Fruit fly (Drosophila melanogaster) whole organism, embryonic: ENCODE measurements around the gene MED25.

Experiments
- BEAF-32 ChIP-seq: fragments of 200-800 bp; sonication (Bioruptor generic); optimal IDR thresholded peaks from 3 replicates; lab custom pipeline; 2017; ENCODE audit warnings: missing biosample characterization, missing genetic modification characterization, mild to moderate bottlenecking, moderate library complexity, missing genetic modification reagents
- CG11560 ChIP-seq: fragments of 200-800 bp; sonication (Bioruptor generic); IDR thresholded peaks from 3 replicates; pipeline ENCODE4 v1.3.6; 2022; ENCODE audit warnings: missing biosample characterization, missing genetic modification characterization
- CG14050 ChIP-seq: fragments of 200-800 bp; sonication (Bioruptor generic); IDR thresholded peaks from 3 replicates; pipeline ENCODE4 v1.3.6; 2022; ENCODE audit warnings: missing biosample characterization, missing genetic modification characterization
- CG1529 ChIP-seq: fragments of 200-800 bp; sonication (Bioruptor generic); optimal IDR thresholded peaks from 3 replicates; lab custom pipeline; 2018; ENCODE audit warnings: missing biosample characterization, missing genetic modification characterization
- CG17361 ChIP-seq: fragments of 200-800 bp; sonication (Bioruptor generic); IDR thresholded peaks from 3 replicates; pipeline ENCODE4 v1.3.6; 2022; ENCODE audit warnings: missing biosample characterization, missing genetic modification characterization
- CG17385 ChIP-seq: fragments of 200-800 bp; sonication (Bioruptor generic); optimal IDR thresholded peaks from 3 replicates; lab custom pipeline; 2018; ENCODE audit warnings: missing biosample characterization, mild to moderate bottlenecking, missing genetic modification characterization
- CG30020 ChIP-seq: fragments of 200-800 bp; optimal IDR thresholded peaks from 2 replicates; lab custom pipeline; 2019; ENCODE audit warnings: missing biosample characterization, mild to moderate bottlenecking, missing genetic modification characterization, moderate library complexity
- CG3065 ChIP-seq: fragments of 200-800 bp; sonication (Bioruptor generic); optimal IDR thresholded peaks from 2 replicates; lab custom pipeline; 2016; ENCODE audit warnings: missing biosample characterization, missing genetic modification characterization
- CG34224 ChIP-seq: fragments of 200-800 bp; sonication (Bioruptor generic); IDR thresholded peaks from 3 replicates; pipeline ENCODE4 v1.3.6; 2022; ENCODE audit warnings: missing biosample characterization, missing genetic modification characterization; ENCODE audit not compliant: partially characterized antibody
- CG42726 ChIP-seq: fragments of 200-800 bp; sonication (Bioruptor generic); IDR thresholded peaks from 2 replicates; pipeline ENCODE4 v1.3.6; 2022; ENCODE audit warnings: missing biosample characterization, missing genetic modification characterization; ENCODE audit not compliant: partially characterized antibody
- CG4424 ChIP-seq: fragments of 200-800 bp; sonication (Bioruptor generic); optimal IDR thresholded peaks from 3 replicates; lab custom pipeline; 2016; ENCODE audit warnings: missing biosample characterization, missing genetic modification characterization
- CG5180 ChIP-seq: fragments of 200-800 bp; sonication (Bioruptor generic); optimal IDR thresholded peaks from 3 replicates; lab custom pipeline; 2017; ENCODE audit warnings: missing biosample characterization, missing genetic modification characterization, mild to moderate bottlenecking, moderate library complexity, missing genetic modification reagents
- CG6272 ChIP-seq: fragments of 200-800 bp; sonication (Bioruptor generic); IDR thresholded peaks from 2 replicates; pipeline ENCODE4 v1.3.6; 2022; ENCODE audit warnings: missing biosample characterization, missing genetic modification characterization
- CG6854 ChIP-seq: fragments of 200-800 bp; sonication (Bioruptor generic); optimal IDR thresholded peaks from 3 replicates; lab custom pipeline; 2017; ENCODE audit warnings: missing biosample characterization, mild to moderate bottlenecking, missing genetic modification characterization
- CG8765 ChIP-seq: fragments of 200-800 bp; sonication (Bioruptor generic); IDR thresholded peaks from 2 replicates; pipeline ENCODE4 v1.3.6; 2022; ENCODE audit warnings: missing biosample characterization, missing genetic modification characterization
- Camta ChIP-seq: fragments of 200-800 bp; sonication (Bioruptor generic); optimal IDR thresholded peaks from 2 replicates; lab custom pipeline; 2016; ENCODE audit warnings: missing biosample characterization, missing genetic modification characterization
- Chrac-16 ChIP-seq: fragments of 200-800 bp; sonication (Bioruptor generic); optimal IDR thresholded peaks from 3 replicates; lab custom pipeline; 2016; ENCODE audit warnings: missing biosample characterization, missing genetic modification characterization
- MESR4 ChIP-seq: fragments of 200-800 bp; sonication (Bioruptor generic); optimal IDR thresholded peaks from 2 replicates; lab custom pipeline; 2018; ENCODE audit warnings: missing biosample characterization, mild to moderate bottlenecking, missing genetic modification characterization, moderate library complexity
- NFAT ChIP-seq: fragments of 200-800 bp; sonication (Bioruptor generic); IDR thresholded peaks from 2 replicates; pipeline ENCODE4 v1.3.6; 2022; ENCODE audit warnings: missing biosample characterization, missing genetic modification characterization
- Nf-YC ChIP-seq: fragments of 200-800 bp; optimal IDR thresholded peaks from 3 replicates; lab custom pipeline; 2019; ENCODE audit warnings: missing biosample characterization, mild to moderate bottlenecking, missing genetic modification characterization, moderate library complexity
- Pdp1 ChIP-seq, 2 experiments: fragments of 200-800 bp; sonication (Bioruptor generic); optimal IDR thresholded peaks; 3 replicates each; lab custom pipeline; 2016; ENCODE audit warnings: missing biosample characterization in 2 of 2, missing genetic modification characterization in 2 of 2, mild to moderate bottlenecking in 1 of 2, moderate library complexity in 1 of 2
- Rx ChIP-seq: fragments of 200-800 bp; sonication (Bioruptor generic); IDR thresholded peaks from 2 replicates; pipeline ENCODE4 v1.3.6; 2022; ENCODE audit warnings: missing biosample characterization, missing genetic modification characterization
- Sin3A ChIP-seq: fragments of >200 bp; optimal IDR thresholded peaks from 2 replicates; lab custom pipeline; 2018
- Sox100B ChIP-seq: fragments of 200-800 bp; sonication (Bioruptor generic); optimal IDR thresholded peaks from 3 replicates; lab custom pipeline; 2018; ENCODE audit warnings: missing biosample characterization, mild to moderate bottlenecking, missing genetic modification characterization
- Usf ChIP-seq: fragments of 200-800 bp; sonication (Bioruptor generic); optimal IDR thresholded peaks from 2 replicates; lab custom pipeline; 2017; ENCODE audit warnings: missing genotype, missing biosample characterization, missing genetic modification characterization
- Vsx1 ChIP-seq: fragments of 200-800 bp; sonication (Bioruptor generic); optimal IDR thresholded peaks from 2 replicates; lab custom pipeline; 2017; ENCODE audit warnings: missing biosample characterization, mild to moderate bottlenecking, missing genetic modification characterization, missing genetic modification reagents
- cas ChIP-seq: fragments of 200-800 bp; sonication (Bioruptor generic); IDR thresholded peaks from 2 replicates; pipeline ENCODE4 v1.3.6; 2022; ENCODE audit warnings: missing biosample characterization, missing genetic modification characterization
- caup ChIP-seq: fragments of 200-800 bp; sonication (Bioruptor generic); optimal IDR thresholded peaks from 3 replicates; lab custom pipeline; 2017; ENCODE audit warnings: missing biosample characterization, mild to moderate bottlenecking, missing genetic modification characterization, moderate library complexity; ENCODE audit not compliant: severe bottlenecking
- croc ChIP-seq: fragments of 200-800 bp; sonication (Bioruptor generic); conservative IDR thresholded peaks from 3 replicates; pipeline ENCODE4 v1.3.6; 2022; ENCODE audit warnings: missing biosample characterization, missing genetic modification characterization
- crol ChIP-seq: fragments of 200-800 bp; sonication (Bioruptor generic); IDR thresholded peaks from 2 replicates; pipeline ENCODE4 v1.3.6; 2022; ENCODE audit warnings: missing biosample characterization, missing genetic modification characterization
- danr ChIP-seq: fragments of 200-800 bp; sonication (Bioruptor generic); IDR thresholded peaks from 2 replicates; pipeline ENCODE4 v1.3.6; 2022; ENCODE audit warnings: missing biosample characterization, missing genetic modification characterization
- gcm2 ChIP-seq: fragments of 200-800 bp; sonication (Bioruptor generic); optimal IDR thresholded peaks from 2 replicates; lab custom pipeline; 2016; ENCODE audit warnings: missing biosample characterization, missing genetic modification characterization
- grn ChIP-seq: fragments of 200-800 bp; sonication (Bioruptor generic); optimal IDR thresholded peaks from 3 replicates; lab custom pipeline; 2017; ENCODE audit warnings: missing biosample characterization, missing genetic modification characterization
- gsb ChIP-seq: fragments of 200-800 bp; sonication (Bioruptor generic); IDR thresholded peaks from 2 replicates; pipeline ENCODE4 v1.3.6; 2022; ENCODE audit warnings: missing biosample characterization, missing genetic modification characterization
- gt ChIP-seq: fragments of 200-800 bp; sonication (Bioruptor generic); IDR thresholded peaks from 2 replicates; pipeline ENCODE4 v1.3.6; 2022; ENCODE audit warnings: missing biosample characterization, missing genetic modification characterization
- ham ChIP-seq: fragments of 200-800 bp; sonication (Bioruptor generic); IDR thresholded peaks from 2 replicates; pipeline ENCODE4 v1.3.6; 2022; ENCODE audit warnings: missing biosample characterization, missing genetic modification characterization
- ind ChIP-seq: fragments of 200-800 bp; sonication (Bioruptor generic); optimal IDR thresholded peaks from 3 replicates; lab custom pipeline; 2016; ENCODE audit warnings: missing biosample characterization, missing genetic modification characterization
- mam ChIP-seq: fragments of 200-800 bp; sonication (Bioruptor generic); optimal IDR thresholded peaks from 3 replicates; lab custom pipeline; 2016; ENCODE audit warnings: missing biosample characterization, missing genetic modification characterization
- otp ChIP-seq: fragments of 200-800 bp; sonication (Bioruptor generic); IDR thresholded peaks from 3 replicates; pipeline ENCODE4, ENCODE4 v1.3.6; 2022; ENCODE audit warnings: missing biosample characterization, missing genetic modification characterization
- pho ChIP-seq: fragments of 200-800 bp; sonication (Bioruptor generic); optimal IDR thresholded peaks from 2 replicates; lab custom pipeline; 2016; ENCODE audit warnings: missing biosample characterization, missing genetic modification characterization
- ranshi ChIP-seq: fragments of 200-800 bp; sonication (Bioruptor generic); IDR thresholded peaks from 2 replicates; pipeline ENCODE4 v1.3.6; 2022; ENCODE audit warnings: missing biosample characterization, missing genetic modification characterization
- ro ChIP-seq: fragments of 200-800 bp; sonication (Bioruptor generic); IDR thresholded peaks from 2 replicates; pipeline ENCODE4 v1.3.6; 2022; ENCODE audit warnings: missing biosample characterization, missing genetic modification characterization
- sna ChIP-seq: fragments of 200-800 bp; sonication (Bioruptor generic); IDR thresholded peaks from 2 replicates; pipeline ENCODE4 v1.3.6; 2022; ENCODE audit warnings: missing biosample characterization, missing genetic modification characterization; ENCODE audit not compliant: partially characterized antibody
- stc ChIP-seq: fragments of 200-800 bp; sonication (Bioruptor generic); IDR thresholded peaks from 2 replicates; pipeline ENCODE4 v1.3.6; 2022; ENCODE audit warnings: missing biosample characterization, missing genetic modification characterization
- stwl ChIP-seq: fragments of 200-800 bp; sonication (Bioruptor generic); optimal IDR thresholded peaks from 3 replicates; lab custom pipeline; 2018; ENCODE audit warnings: missing biosample characterization, mild to moderate bottlenecking, missing genetic modification characterization, moderate library complexity
- trem ChIP-seq: fragments of 200-800 bp; optimal IDR thresholded peaks from 3 replicates; lab custom pipeline; 2019; ENCODE audit warnings: missing biosample characterization, mild to moderate bottlenecking, missing genetic modification characterization, moderate library complexity
- trh ChIP-seq: fragments of 200-800 bp; sonication (Bioruptor generic); optimal IDR thresholded peaks from 2 replicates; lab custom pipeline; 2016; ENCODE audit warnings: missing biosample characterization, missing genetic modification characterization
- vvl ChIP-seq: fragments of 200-800 bp; sonication (Bioruptor generic); IDR thresholded peaks from 2 replicates; pipeline ENCODE4 v1.3.6; 2022; ENCODE audit warnings: missing biosample characterization, missing genetic modification characterization
- wdn ChIP-seq: fragments of 200-800 bp; sonication (Bioruptor generic); IDR thresholded peaks from 2 replicates; pipeline ENCODE4 v1.3.6; 2022; ENCODE audit warnings: missing biosample characterization, missing genetic modification characterization
- yki ChIP-seq: fragments of >200 bp; optimal IDR thresholded peaks from 3 replicates; lab custom pipeline; 2018
- zfh1 ChIP-seq: fragments of 200-800 bp; sonication (Bioruptor generic); IDR thresholded peaks from 3 replicates; pipeline ENCODE4 v1.3.6; 2022; ENCODE audit warnings: missing biosample characterization, missing genetic modification characterization

MED25 gene

dm6 chr3R:20031043-20031763 is 22.5 kb downstream of the MED25 start, which contains the start of gene trem (continued):
- TF ChIP-seq zfh1 (GFP tag; lab: Robert Waterston, UW): peak; percentile 29; the same call in 1 of the 3 replicates
- TF ChIP-seq sna: no peak
- peak; percentile 38 for TF ChIP-seq CG1529 (GFP tag; lab: Kevin White, UChicago)
- peak; percentile 58 for TF ChIP-seq caup (GFP tag; lab: Kevin White, UChicago)
- TF ChIP-seq CG6854 (GFP tag; lab: Kevin White, UChicago): no peak
- TF ChIP-seq Pdp1 (GFP tag; optimal IDR thresholded peaks at IDR 0.05; lab: Kevin White, UChicago): peak in 1 of 2 experiments; percentile 57
- TF ChIP-seq pho (GFP tag; lab: Kevin White, UChicago): peak; percentile 71
- peak; percentile 5; the same call in 1 of the 2 replicates for TF ChIP-seq wdn (GFP tag; lab: Robert Waterston, UW)
- TF ChIP-seq CG17361 (GFP tag; lab: Robert Waterston, UW): peak; percentile 95
- TF ChIP-seq MESR4: peak; percentile 34
- TF ChIP-seq ro: no peak
- peak; percentile 68 for TF ChIP-seq CG17385
- TF ChIP-seq Sox100B: no peak
- TF ChIP-seq trh: peak; percentile 26
- peak; percentile 0 for TF ChIP-seq Sin3A (lab: Kevin White, UChicago)
- TF ChIP-seq croc: peak; percentile 46; the same call in 2 of the 3 replicates
- TF ChIP-seq gsb: no peak
- no peak for TF ChIP-seq Vsx1 (GFP tag; lab: Kevin White, UChicago)
- TF ChIP-seq yki (lab: Kevin White, UChicago): peak; percentile 38
- no peak for TF ChIP-seq grn (GFP tag; lab: Kevin White, UChicago)
- peak; percentile 66 for TF ChIP-seq NFAT (GFP tag; lab: Robert Waterston, UW)
- TF ChIP-seq Rx (GFP tag; lab: Robert Waterston, UW): no peak
- peak; percentile 67 for TF ChIP-seq Chrac-16 (GFP tag; lab: Kevin White, UChicago)
- TF ChIP-seq CG3065: peak; percentile 22
- peak; percentile 73 for TF ChIP-seq mam (GFP tag; lab: Kevin White, UChicago)
- no peak for TF ChIP-seq crol (GFP tag; lab: Robert Waterston, UW)
- TF ChIP-seq CG11560 (tag; lab: Robert Waterston, UW): peak; percentile 61; the same call in 2 of the 3 replicates
- peak; percentile 13 for TF ChIP-seq BEAF-32 (GFP tag; lab: Kevin White, UChicago)
- TF ChIP-seq CG8765 (GFP tag; lab: Robert Waterston, UW): peak; percentile 61
- no peak for TF ChIP-seq CG5180 (GFP tag; lab: Kevin White, UChicago)
- TF ChIP-seq ham (GFP tag; lab: Robert Waterston, UW): no peak
- peak; percentile 85 for TF ChIP-seq Usf
- no peak for TF ChIP-seq gt (GFP tag; lab: Robert Waterston, UW)
- peak; percentile 75 for TF ChIP-seq CG6272 (GFP tag; lab: Robert Waterston, UW)
- peak; percentile 15 for TF ChIP-seq stwl (tag; lab: Kevin White, UChicago)
- TF ChIP-seq CG34224 (GFP tag; lab: Robert Waterston, UW): no peak
- TF ChIP-seq CG4424 (GFP tag; lab: Kevin White, UChicago): peak; percentile 96
- peak; percentile 25; the same call in 1 of the 3 replicates for TF ChIP-seq CG14050 (GFP tag; lab: Robert Waterston, UW)
- peak; percentile 24; the same call in 1 of the 2 replicates for TF ChIP-seq vvl (GFP tag; lab: Robert Waterston, UW)
- TF ChIP-seq Nf-YC: peak; percentile 69
- TF ChIP-seq CG30020: peak; percentile 93
- TF ChIP-seq ind (GFP tag; lab: Kevin White, UChicago): peak; percentile 79
- TF ChIP-seq stc: no peak; the same call in 1 of the 2 replicates
- no peak for TF ChIP-seq otp (GFP tag; lab: Robert Waterston, UW)
- TF ChIP-seq cas: no peak
- TF ChIP-seq Camta (GFP tag; lab: Kevin White, UChicago): peak; percentile 40
- TF ChIP-seq trem: peak; percentile 79
- no peak for TF ChIP-seq gcm2
- TF ChIP-seq danr: peak; percentile 37; the same call in 1 of the 2 replicates
- TF ChIP-seq ranshi: peak; percentile 41; the same call in 1 of the 2 replicates
- no peak for TF ChIP-seq CG42726 (GFP tag; lab: Robert Waterston, UW)
